Fruit fly (Drosophila melanogaster) whole organism, embryonic: ENCODE results near the gene Ubi-p5E.

Experiments
- Asciz ChIP-seq: fragments of 200-800 bp; sonication (Bioruptor generic); optimal IDR thresholded peaks from 2 replicates; lab custom pipeline; 2017; ENCODE audit warnings: missing biosample characterization, mild to moderate bottlenecking, missing genetic modification characterization, missing genetic modification reagents
- Atf-2 ChIP-seq: fragments of 200-800 bp; sonication (Bioruptor generic); optimal IDR thresholded peaks from 2 replicates; lab custom pipeline; 2016; ENCODE audit warnings: missing biosample characterization, missing genetic modification characterization
- CG10462 ChIP-seq: fragments of 200-800 bp; sonication (Bioruptor generic); optimal IDR thresholded peaks from 2 replicates; lab custom pipeline; 2016; ENCODE audit warnings: missing biosample characterization, missing genetic modification characterization
- CG12219 ChIP-seq: fragments of 200-800 bp; sonication (Bioruptor generic); optimal IDR thresholded peaks from 3 replicates; lab custom pipeline; 2018; ENCODE audit warnings: missing biosample characterization, mild to moderate bottlenecking, missing genetic modification characterization
- CG1233 ChIP-seq: fragments of 200-800 bp; sonication (Bioruptor generic); optimal IDR thresholded peaks from 4 replicates; lab custom pipeline; 2018; ENCODE audit warnings: missing biosample characterization, mild to moderate bottlenecking, missing genetic modification characterization
- CG15479 ChIP-seq: fragments of 200-800 bp; sonication (Bioruptor generic); optimal IDR thresholded peaks from 3 replicates; lab custom pipeline; 2019; ENCODE audit warnings: missing biosample characterization, mild to moderate bottlenecking, missing genetic modification characterization, moderate library complexity
- CG2120 ChIP-seq: fragments of 200-800 bp; sonication (Bioruptor generic); optimal IDR thresholded peaks from 3 replicates; lab custom pipeline; 2016; ENCODE audit warnings: missing biosample characterization, missing genetic modification characterization
- CG2678 ChIP-seq: fragments of 200-800 bp; sonication (Bioruptor generic); optimal IDR thresholded peaks from 3 replicates; lab custom pipeline; 2019; ENCODE audit warnings: missing biosample characterization, mild to moderate bottlenecking, missing genetic modification characterization, moderate library complexity
- CG3065 ChIP-seq: fragments of 200-800 bp; sonication (Bioruptor generic); optimal IDR thresholded peaks from 2 replicates; lab custom pipeline; 2016; ENCODE audit warnings: missing biosample characterization, missing genetic modification characterization
- CG32772 ChIP-seq: fragments of 200-800 bp; sonication (Bioruptor generic); IDR thresholded peaks from 2 replicates; pipeline ENCODE4 v1.3.6; 2022; ENCODE audit warnings: missing biosample characterization, missing genetic modification characterization
- CG33213 ChIP-seq: fragments of 200-800 bp; sonication (Bioruptor generic); optimal IDR thresholded peaks from 3 replicates; lab custom pipeline; 2016; ENCODE audit warnings: missing biosample characterization, missing genetic modification characterization
- CG3726 ChIP-seq: fragments of 200-800 bp; sonication (Bioruptor generic); IDR thresholded peaks from 3 replicates; pipeline ENCODE4, ENCODE4 v1.3.6; 2022; ENCODE audit warnings: missing biosample characterization, missing genetic modification characterization
- CG4854 ChIP-seq: fragments of 200-800 bp; sonication (Bioruptor generic); optimal IDR thresholded peaks from 2 replicates; lab custom pipeline; 2016; ENCODE audit warnings: missing biosample characterization, missing genetic modification characterization, inconsistent platforms
- CG6654 ChIP-seq: fragments of 200-800 bp; sonication (Bioruptor generic); optimal IDR thresholded peaks from 2 replicates; lab custom pipeline; 2017; ENCODE audit warnings: missing biosample characterization, mild to moderate bottlenecking, missing genetic modification characterization
- CG8359 ChIP-seq: fragments of 200-800 bp; sonication (Bioruptor generic); optimal IDR thresholded peaks from 2 replicates; lab custom pipeline; 2017; ENCODE audit warnings: missing biosample characterization, mild to moderate bottlenecking, missing genetic modification characterization, borderline replicate concordance
- CG9727 ChIP-seq: fragments of 200-800 bp; sonication (Bioruptor generic); optimal IDR thresholded peaks from 3 replicates; lab custom pipeline; 2017; ENCODE audit warnings: missing biosample characterization, mild to moderate bottlenecking, missing genetic modification characterization
- CG9932 ChIP-seq: fragments of 200-800 bp; sonication (Bioruptor generic); IDR thresholded peaks from 2 replicates; pipeline ENCODE4 v1.3.6; 2022; ENCODE audit warnings: missing biosample characterization, missing genetic modification characterization
- Drgx ChIP-seq: fragments of 200-800 bp; sonication (Bioruptor generic); IDR thresholded peaks from 2 replicates; pipeline ENCODE4 v1.3.6; 2022; ENCODE audit warnings: missing biosample characterization, missing genetic modification characterization
- E2f1 ChIP-seq: fragments of 200-800 bp; sonication (Bioruptor generic); IDR thresholded peaks from 2 replicates; pipeline ENCODE4 v1.3.6; 2022; ENCODE audit warnings: missing biosample characterization, missing genetic modification characterization
- Eip74EF ChIP-seq, 2 experiments: fragments of 200-800 bp in 1 of 2; fragments of >200 bp in 1 of 2; sonication (Bioruptor generic) in 1 of 2; optimal IDR thresholded peaks; 2 replicates each; lab custom pipeline; 2017 to 2019; ENCODE audit warnings: missing biosample characterization in 2 of 2, missing genetic modification characterization in 2 of 2, mild to moderate bottlenecking in 1 of 2, moderate library complexity in 1 of 2
- HHEX ChIP-seq: fragments of 200-800 bp; sonication (Bioruptor generic); optimal IDR thresholded peaks from 3 replicates; lab custom pipeline; 2017; ENCODE audit warnings: missing biosample characterization, mild to moderate bottlenecking, missing genetic modification characterization, missing genetic modification reagents
- HLH4C ChIP-seq: fragments of 200-800 bp; sonication (Bioruptor generic); IDR thresholded peaks from 3 replicates; pipeline ENCODE4 v1.3.6; 2022; ENCODE audit warnings: missing biosample characterization, missing genetic modification characterization; ENCODE audit not compliant: partially characterized antibody
- Nf-YC ChIP-seq: fragments of 200-800 bp; optimal IDR thresholded peaks from 3 replicates; lab custom pipeline; 2019; ENCODE audit warnings: missing biosample characterization, mild to moderate bottlenecking, missing genetic modification characterization, moderate library complexity
- NfI ChIP-seq: fragments of 200-800 bp; sonication (Bioruptor generic); optimal IDR thresholded peaks from 3 replicates; lab custom pipeline; 2018; ENCODE audit warnings: missing biosample characterization, mild to moderate bottlenecking, missing genetic modification characterization, moderate library complexity
- Oli ChIP-seq: fragments of 200-800 bp; sonication (Bioruptor generic); optimal IDR thresholded peaks from 2 replicates; lab custom pipeline; 2018; ENCODE audit warnings: missing biosample characterization, mild to moderate bottlenecking, missing genetic modification characterization, moderate library complexity
- Opbp ChIP-seq: fragments of 200-800 bp; sonication (Bioruptor generic); IDR thresholded peaks from 3 replicates; pipeline ENCODE4 v1.3.6; 2022; ENCODE audit warnings: missing biosample characterization, missing genetic modification characterization; ENCODE audit not compliant: partially characterized antibody
- Ravus ChIP-seq: fragments of 200-800 bp; sonication (Bioruptor generic); IDR thresholded peaks from 2 replicates; pipeline ENCODE4 v1.3.6; 2022; ENCODE audit warnings: missing biosample characterization, missing genetic modification characterization
- Rx ChIP-seq: fragments of 200-800 bp; sonication (Bioruptor generic); IDR thresholded peaks from 2 replicates; pipeline ENCODE4 v1.3.6; 2022; ENCODE audit warnings: missing biosample characterization, missing genetic modification characterization
- Sin3A ChIP-seq: fragments of >200 bp; optimal IDR thresholded peaks from 2 replicates; lab custom pipeline; 2018
- Taf1 ChIP-seq: fragments of 200-800 bp; sonication (Bioruptor generic); IDR thresholded peaks from 2 replicates; pipeline ENCODE4 v1.3.6; 2022; ENCODE audit warnings: missing biosample characterization, missing genetic modification characterization
- ac ChIP-seq: fragments of 200-800 bp; sonication (Bioruptor generic); optimal IDR thresholded peaks from 3 replicates; lab custom pipeline; 2017; ENCODE audit warnings: missing biosample characterization, mild to moderate bottlenecking, missing genetic modification characterization
- aop ChIP-seq: fragments of 200-800 bp; sonication (Bioruptor generic); IDR thresholded peaks from 2 replicates; pipeline ENCODE4 v1.3.6; 2022; ENCODE audit warnings: missing biosample characterization, missing genetic modification characterization
- bsh ChIP-seq, 2 experiments: fragments of 200-800 bp; sonication (Bioruptor generic); optimal IDR thresholded peaks; 2 replicates each; lab custom pipeline; 2017 to 2018; ENCODE audit warnings: mild to moderate bottlenecking in 2 of 2, missing biosample characterization in 2 of 2, missing genetic modification characterization in 2 of 2, moderate library complexity in 1 of 2
- chn ChIP-seq: fragments of 200-800 bp; sonication (Bioruptor generic); optimal IDR thresholded peaks from 2 replicates; lab custom pipeline; 2016; ENCODE audit warnings: missing biosample characterization, missing genetic modification characterization
- dimm ChIP-seq: fragments of 200-800 bp; sonication (Bioruptor generic); IDR thresholded peaks from 2 replicates; pipeline ENCODE4 v1.3.6; 2022; ENCODE audit warnings: missing biosample characterization, missing genetic modification characterization
- emc ChIP-seq: fragments of 200-800 bp; sonication (Bioruptor generic); optimal IDR thresholded peaks from 2 replicates; lab custom pipeline; 2016; ENCODE audit warnings: missing biosample characterization, missing genetic modification characterization
- exex ChIP-seq: fragments of 200-800 bp; sonication (Bioruptor generic); optimal IDR thresholded peaks from 4 replicates; lab custom pipeline; 2018; ENCODE audit warnings: missing biosample characterization, mild to moderate bottlenecking, missing genetic modification characterization, moderate library complexity
- maf-S ChIP-seq: fragments of 200-800 bp; sonication (Bioruptor generic); optimal IDR thresholded peaks from 2 replicates; lab custom pipeline; 2016; ENCODE audit warnings: missing biosample characterization, missing genetic modification characterization
- pan ChIP-seq, 4 experiments: fragments of >200 bp in 3 of 4; fragments of 200-800 bp in 1 of 4; sonication (Bioruptor generic) in 1 of 4; optimal IDR thresholded peaks in 3 of 4; IDR thresholded peaks in 1 of 4; 2 replicates each; pipeline versions ENCODE4 v1.3.6 to Lab custom; 2017 to 2022; ENCODE audit warnings: missing biosample characterization in 2 of 4, missing genetic modification characterization in 2 of 4, mixed read lengths in 1 of 4
- pum ChIP-seq: fragments of 200-800 bp; sonication (Bioruptor generic); optimal IDR thresholded peaks from 2 replicates; lab custom pipeline; 2016; ENCODE audit warnings: missing biosample characterization, missing genetic modification characterization
- sd ChIP-seq: fragments of 200-800 bp; sonication (Bioruptor generic); optimal IDR thresholded peaks from 3 replicates; lab custom pipeline; 2018; ENCODE audit warnings: missing biosample characterization, mild to moderate bottlenecking, missing genetic modification characterization, moderate library complexity
- sens ChIP-seq: fragments of 200-800 bp; sonication (Bioruptor generic); peaks from one replicate; lab custom pipeline; 2016; ENCODE audit warnings: missing biosample characterization, missing genetic modification characterization
- seq ChIP-seq: fragments of 200-800 bp; sonication (Bioruptor generic); IDR thresholded peaks from 2 replicates; pipeline ENCODE4 v1.3.6; 2022; ENCODE audit warnings: missing biosample characterization, missing genetic modification characterization
- stc ChIP-seq: fragments of 200-800 bp; sonication (Bioruptor generic); IDR thresholded peaks from 2 replicates; pipeline ENCODE4 v1.3.6; 2022; ENCODE audit warnings: missing biosample characterization, missing genetic modification characterization
- tin ChIP-seq: fragments of 200-800 bp; sonication (Bioruptor generic); optimal IDR thresholded peaks from 3 replicates; lab custom pipeline; 2016; ENCODE audit warnings: missing biosample characterization, missing genetic modification characterization
- tup ChIP-seq: fragments of 200-800 bp; sonication (Bioruptor generic); optimal IDR thresholded peaks from 2 replicates; lab custom pipeline; 2016; ENCODE audit warnings: missing biosample characterization, mild to moderate bottlenecking, missing genetic modification characterization, moderate library complexity

Gene Ubi-p5E

dm6 chrX:6316858-6317474 is 37.5 kb upstream of the Ubi-p5E start (continued):
- TF ChIP-seq CG8359 (GFP tag; lab: Kevin White, UChicago) (no peak), Drgx (GFP tag; lab: Robert Waterston, UW) (peak; percentile 42; the same call in 1 of the 2 replicates), pan (optimal IDR thresholded peaks at IDR 0.05; lab: Kevin White, UChicago) (no peak), pan (GFP tag; optimal IDR thresholded peaks at IDR 0.05 in 1 of 2, IDR thresholded peaks at IDR 0.05 in 1 of 2) (peak in 1 of 2 experiments; percentile 81), CG2678 (tag; lab: Kevin White, UChicago) (peak; percentile 81), bsh (GFP tag; optimal IDR thresholded peaks at IDR 0.05; lab: Kevin White, UChicago) (peak in 1 of 2 experiments; percentile 49), CG4854 (no peak), tin (peak; percentile 42), Nf-YC (tag; lab: Kevin White, UChicago) (peak; percentile 39), CG1233 (GFP tag; lab: Kevin White, UChicago) (peak; percentile 61), Sin3A (lab: Kevin White, UChicago) (no peak), Asciz (GFP tag; lab: Kevin White, UChicago) (peak; percentile 42), tup (GFP tag; lab: Kevin White, UChicago) (no peak), Opbp (GFP tag; lab: Robert Waterston, UW) (no peak), Rx (GFP tag; lab: Robert Waterston, UW) (peak; percentile 49), Taf1 (GFP tag; lab: Robert Waterston, UW) (peak; percentile 76), Atf-2 (GFP tag; lab: Kevin White, UChicago) (no peak), CG2120 (GFP tag; lab: Kevin White, UChicago) (peak; percentile 83), dimm (GFP tag; lab: Robert Waterston, UW) (0 out of 2 replicates have a peak, but pooled peaks have one; percentile 29), ac (GFP tag; lab: Kevin White, UChicago) (no peak), Ravus (GFP tag; lab: Robert Waterston, UW) (peak; percentile 3; the same call in 1 of the 2 replicates), aop (GFP tag; lab: Robert Waterston, UW) (no peak), exex (tag; lab: Kevin White, UChicago) (peak; percentile 18), Oli (tag; lab: Kevin White, UChicago) (peak; percentile 58), pum (GFP tag; lab: Kevin White, UChicago) (no peak), maf-S (GFP tag; lab: Kevin White, UChicago) (peak; percentile 18), E2f1 (GFP tag; lab: Robert Waterston, UW) (peak; percentile 58), emc (GFP tag; lab: Kevin White, UChicago) (no peak), CG3065 (no peak), Eip74EF (GFP tag; optimal IDR thresholded peaks at IDR 0.05; lab: Kevin White, UChicago) (no peak), CG33213 (no peak), CG6654 (no peak), CG32772 (GFP tag; lab: Robert Waterston, UW) (peak; percentile 53), sd (no peak), CG12219 (peak; percentile 49), CG10462 (GFP tag; lab: Kevin White, UChicago) (no peak), CG9727 (peak; percentile 57), CG9932 (GFP tag; lab: Robert Waterston, UW) (peak; percentile 69), HHEX (peak; percentile 73), HLH4C (no peak), seq (GFP tag; lab: Robert Waterston, UW) (peak; percentile 69), stc (GFP tag; lab: Robert Waterston, UW) (peak; percentile 68), chn (GFP tag; lab: Kevin White, UChicago) (peak; percentile 42), CG3726 (GFP tag; lab: Robert Waterston, UW) (no peak), sens (GFP tag; lab: Kevin White, UChicago) (peak; percentile 79), CG15479 (GFP tag; lab: Kevin White, UChicago) (no peak), NfI (peak; percentile 48)
